Worm (Caenorhabditis elegans): Measurements from ENCODE around the gene kqt-3.
A peak's percentile ranks its signal among the peaks of the same experiment; 100 is the strongest.

ce11 chrII:13737751-13738525 is 41.9 kb downstream of the kqt-3 start:
- peak in 1 of 2 experiments; percentile 1 for TF ChIP-seq lsy-2 (tag; optimal IDR thresholded peaks at IDR 0.05)
- no peak for TF ChIP-seq gei-8 (GFP tag; optimal IDR thresholded peaks at IDR 0.05)
- TF ChIP-seq ama-1 (optimal IDR thresholded peaks at IDR 0.05), result no peak
- TF ChIP-seq nhr-11 (tag; optimal IDR thresholded peaks at IDR 0.05), result no peak
- TF ChIP-seq nhr-102 (tag; optimal IDR thresholded peaks at IDR 0.05), result peak; percentile 61
- TF ChIP-seq F49E8.2 (tag; optimal IDR thresholded peaks at IDR 0.05; ENCODE audit: borderline replicate concordance), result no peak
- no peak for TF ChIP-seq daf-19 (GFP tag; conservative IDR thresholded peaks at IDR 0.05)
- peak; percentile 10 for TF ChIP-seq pqm-1 (tag; optimal IDR thresholded peaks at IDR 0.05)
- no peak for TF ChIP-seq lim-7 (GFP tag; IDR thresholded peaks at IDR 0.05)
- TF ChIP-seq hif-1 (tag; optimal IDR thresholded peaks at IDR 0.05), result peak in 1 of 2 experiments; percentile 22
- TF ChIP-seq F26F4.8 (GFP tag; conservative IDR thresholded peaks at IDR 0.05), result no peak
- TF ChIP-seq R02D3.7 (tag; optimal IDR thresholded peaks at IDR 0.05), result no peak
